Worm (Caenorhabditis elegans) whole organism, late embryonic: ENCODE measurements around the gene ogr-2.
"Not testable (repeated sequence)": the region's sequence is repeated elsewhere in the genome, so short reads cannot be mapped to it uniquely, and the experiment has no call there.

ENCODE experiments used
- elt-2 ChIP-seq: sonication (generic microtip); optimal IDR thresholded peaks from 2 replicates; lab custom pipeline; 2016; ENCODE audit warnings: missing genetic modification reagents, missing genetic modification characterization, missing compliant biosample characterization
- ets-4 ChIP-seq: sonication (generic microtip); optimal IDR thresholded peaks from 2 replicates; lab custom pipeline; 2016; ENCODE audit warnings: missing genetic modification characterization, missing compliant biosample characterization
- gmeb-2 ChIP-seq: sonication (generic microtip); optimal IDR thresholded peaks from 2 replicates; lab custom pipeline; 2016; ENCODE audit warnings: missing genetic modification characterization, inconsistent platforms, missing compliant biosample characterization
- nfya-1 ChIP-seq: sonication (generic microtip); optimal IDR thresholded peaks from 2 replicates; lab custom pipeline; 2017; ENCODE audit warnings: missing genetic modification characterization, mild to moderate bottlenecking, missing compliant biosample characterization, antibody characterized with exemption, moderate library complexity
- pha-4 ChIP-seq: fragments of 150-350 bp; optimal IDR thresholded peaks from 2 replicates; lab custom pipeline; 2018; ENCODE audit warnings: missing biosample characterization, missing genetic modification reagents, missing genetic modification characterization
- pqm-1 ChIP-seq: sonication (generic microtip); optimal IDR thresholded peaks from 2 replicates; lab custom pipeline; 2016; ENCODE audit warnings: missing genetic modification characterization, missing compliant biosample characterization
- ref-2 ChIP-seq: sonication (generic microtip); optimal IDR thresholded peaks from 2 replicates; lab custom pipeline; 2016; ENCODE audit warnings: missing genetic modification characterization, missing compliant biosample characterization
- rnt-1 ChIP-seq: sonication (generic microtip); optimal IDR thresholded peaks from 2 replicates; lab custom pipeline; 2016; ENCODE audit warnings: missing genetic modification characterization, missing compliant biosample characterization
- sox-4 ChIP-seq: sonication (generic microtip); optimal IDR thresholded peaks from 2 replicates; lab custom pipeline; 2017; ENCODE audit warnings: mild to moderate bottlenecking, missing genetic modification characterization, inconsistent platforms, missing compliant biosample characterization
- unc-86 ChIP-seq: sonication (generic microtip); optimal IDR thresholded peaks from 2 replicates; lab custom pipeline; 2016; ENCODE audit warnings: missing genetic modification characterization, missing compliant biosample characterization
- zip-5 ChIP-seq: sonication (generic microtip); optimal IDR thresholded peaks from 2 replicates; lab custom pipeline; 2016; ENCODE audit warnings: missing genetic modification characterization, missing compliant biosample characterization
- ztf-16 ChIP-seq: sonication (generic microtip); optimal IDR thresholded peaks from 2 replicates; lab custom pipeline; 2017; ENCODE audit warnings: missing genetic modification characterization, missing compliant biosample characterization

DNA sequence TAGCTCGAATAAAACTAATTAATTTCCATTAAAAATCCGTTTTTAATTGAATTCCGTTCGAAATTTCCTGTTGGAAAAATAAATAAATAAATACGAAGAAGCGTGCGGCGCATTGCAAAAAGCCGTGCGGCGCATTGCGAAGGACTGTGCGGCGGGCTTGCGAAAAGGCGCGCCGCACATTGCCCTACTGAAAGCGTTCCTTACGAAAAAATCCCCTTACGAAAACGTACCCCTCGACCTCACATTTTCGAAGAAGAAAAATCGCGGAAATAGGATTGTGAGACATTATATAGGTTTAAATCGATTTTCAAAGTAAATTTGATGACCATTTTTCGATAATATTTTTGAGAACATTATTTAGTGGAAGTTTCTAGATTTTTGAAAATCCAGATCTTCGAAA lies 6.2 kb upstream of the ogr-2 start:
- TF ChIP-seq ztf-16 (tag; lab: Kevin White, UChicago); sox-4; gmeb-2 (tag; lab: Kevin White, UChicago); ets-4 (tag; lab: Kevin White, UChicago); pha-4 (tag; lab: Kevin White, UChicago); elt-2 (tag; lab: Kevin White, UChicago); pqm-1 (tag; lab: Kevin White, UChicago); rnt-1 (tag; lab: Kevin White, UChicago); unc-86 (tag; lab: Kevin White, UChicago); ref-2 (tag; lab: Kevin White, UChicago); nfya-1 (tag; lab: Kevin White, UChicago); zip-5 (tag; lab: Kevin White, UChicago): not testable (repeated sequence)
